Fruit fly (Drosophila melanogaster): ENCODE data around the gene Acp63F.

- TF ChIP-seq CG8478 (optimal IDR thresholded peaks at IDR 0.05) (no peak), CTCF (optimal IDR thresholded peaks at IDR 0.05) (peak in 1 of 2 experiments; percentile 62)
These were observed 49.5 kb downstream of the Acp63F start for dm6 chr3L:3766704-3767103.

All from S2 (cell line).